Worm (Caenorhabditis elegans) whole organism, L3 larva: ENCODE results near the gene dnj-8.

Experiments used
- elt-2 ChIP-seq: sonication (generic microtip); optimal IDR thresholded peaks from 2 replicates; lab custom pipeline; 2016; ENCODE audit warnings: missing genetic modification reagents, mild to moderate bottlenecking, missing genetic modification characterization, missing compliant biosample characterization
- elt-3 ChIP-seq, 3 experiments: fragments of 150-350 bp in 1 of 3; sonication (generic microtip) in 2 of 3; optimal IDR thresholded peaks; 2 replicates in 2 of 3; 4 replicates in 1 of 3; lab custom pipeline; 2014 to 2017; ENCODE audit warnings: missing biosample characterization in 3 of 3, missing genetic modification characterization in 3 of 3
- snpc-4 ChIP-seq: fragments of 150-350 bp; optimal IDR thresholded peaks from 2 replicates; lab custom pipeline; 2014; ENCODE audit warnings: missing biosample characterization, missing genetic modification characterization

DNA sequence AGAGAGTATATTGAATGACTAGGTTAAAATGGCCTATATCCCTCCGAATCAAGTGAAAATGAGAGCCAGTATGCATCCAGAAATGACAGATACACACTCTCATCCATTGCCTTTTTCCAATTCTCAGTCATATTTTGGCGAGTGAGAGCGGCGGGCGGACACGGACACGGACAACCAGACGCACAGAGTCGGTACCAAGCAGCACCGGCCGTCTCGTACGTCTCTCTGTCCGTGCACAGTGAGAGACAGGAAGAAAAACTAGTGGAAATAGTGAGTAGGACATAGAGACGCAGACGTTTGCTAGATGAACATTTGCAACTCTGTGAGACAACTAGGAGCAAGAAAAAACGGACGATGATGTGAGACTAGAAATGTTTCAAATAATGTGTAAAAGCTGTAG is 34.6 kb downstream of the dnj-8 start:
- peak; percentile 67 for TF ChIP-seq snpc-4 (tag; lab: Kevin White, UChicago)
- TF ChIP-seq elt-2 (tag; lab: Kevin White, UChicago), result peak; percentile 3
- TF ChIP-seq elt-3 (tag; optimal IDR thresholded peaks at IDR 0.05; lab: Kevin White, UChicago), result no peak
